Worm (Caenorhabditis elegans) whole organism, L1 larva: Measurements from ENCODE around the gene F41E6.17.

ENCODE experiments used
- aha-1 ChIP-seq: fragments of 150-350 bp; optimal IDR thresholded peaks from 2 replicates; lab custom pipeline; 2014; ENCODE audit warnings: missing biosample characterization, missing genetic modification characterization
- dpl-1 ChIP-seq, 3 experiments: fragments of 150-350 bp in 2 of 3; sonication (generic microtip) in 1 of 3; optimal IDR thresholded peaks; 2 replicates each; lab custom pipeline; 2014 to 2017; ENCODE audit warnings: missing biosample characterization in 3 of 3, missing genetic modification characterization in 3 of 3, missing genetic modification reagents in 3 of 3
- nhr-77 ChIP-seq: fragments of 150-350 bp; optimal IDR thresholded peaks from 2 replicates; lab custom pipeline; 2014; ENCODE audit warnings: missing biosample characterization, missing genetic modification characterization
- skn-1 ChIP-seq: fragments of 150-350 bp; optimal IDR thresholded peaks from 2 replicates; lab custom pipeline; 2014; ENCODE audit warnings: missing biosample characterization, missing genetic modification characterization
- snpc-4 ChIP-seq: fragments of 150-350 bp; optimal IDR thresholded peaks from 2 replicates; lab custom pipeline; 2014; ENCODE audit warnings: missing biosample characterization, missing genetic modification characterization

- TF ChIP-seq snpc-4 (tag; lab: Kevin White, UChicago) (no peak), dpl-1 (GFP tag; optimal IDR thresholded peaks at IDR 0.05; lab: Kevin White, UChicago) (no peak), nhr-77 (no peak), aha-1 (tag; lab: Kevin White, UChicago) (no peak), skn-1 (tag; lab: Kevin White, UChicago) (no peak)
These were observed 8.9 kb downstream of the F41E6.17 start for ce11 chrV:8632788-8633187.
